Worm (Caenorhabditis elegans): ENCODE results near the gene F56F11.4.

Gene F56F11.4

ce11 chrIII:2871817-2872216 is 15.8 kb downstream of the F56F11.4 start (continued):
- TF ChIP-seq nhr-11 (tag; optimal IDR thresholded peaks at IDR 0.05) (no peak), mep-1 (tag; optimal IDR thresholded peaks at IDR 0.05) (peak; percentile 54), elt-3 (tag; optimal IDR thresholded peaks at IDR 0.05) (peak in 5 of 6 experiments; percentile 36 to 94 (median 58)), ceh-8 (GFP tag; optimal IDR thresholded peaks at IDR 0.05) (no peak), lin-39 (tag; optimal IDR thresholded peaks at IDR 0.05) (peak; percentile 39), swsn-7 (tag; optimal IDR thresholded peaks at IDR 0.05) (peak; percentile 46), fkh-8 (tag; optimal IDR thresholded peaks at IDR 0.05) (no peak), lin-35 (GFP tag; optimal IDR thresholded peaks at IDR 0.05) (peak; percentile 14 to 77), nhr-47 (tag; optimal IDR thresholded peaks at IDR 0.05) (peak; percentile 61), irx-1 (tag; optimal IDR thresholded peaks at IDR 0.05) (peak; percentile 5), zip-4 (GFP tag; optimal IDR thresholded peaks at IDR 0.05) (no peak), jun-1 (tag; optimal IDR thresholded peaks at IDR 0.05) (peak; percentile 57), aly-2 (tag; optimal IDR thresholded peaks at IDR 0.05) (no peak), F16B12.6 (tag; optimal IDR thresholded peaks at IDR 0.05) (no peak), grh-1 (GFP tag; IDR thresholded peaks at IDR 0.05) (peak; percentile 73), nhr-19 (GFP tag; conservative IDR thresholded peaks at IDR 0.05) (peak; percentile 52), nhr-28 (tag; optimal IDR thresholded peaks at IDR 0.05) (no peak), lin-13 (GFP tag; optimal IDR thresholded peaks at IDR 0.05) (peak; percentile 56), ztf-4 (tag; optimal IDR thresholded peaks at IDR 0.05) (peak; percentile 25), skn-1 (tag; optimal IDR thresholded peaks at IDR 0.05) (peak; percentile 39), aha-1 (tag; optimal IDR thresholded peaks at IDR 0.05) (no peak), elt-2 (tag; optimal IDR thresholded peaks at IDR 0.05) (peak; percentile 41), hlh-4 (tag; optimal IDR thresholded peaks at IDR 0.05) (no peak), nhr-76 (tag; optimal IDR thresholded peaks at IDR 0.05) (no peak), efl-3 (GFP tag; optimal IDR thresholded peaks at IDR 0.05) (no peak), dpl-1 (GFP tag; optimal IDR thresholded peaks at IDR 0.05) (peak; percentile 39 to 58 (median 43)), unc-86 (tag; optimal IDR thresholded peaks at IDR 0.05) (no peak), fkh-4 (tag; optimal IDR thresholded peaks at IDR 0.05; ENCODE audit: borderline replicate concordance) (no peak), lsy-2 (tag; optimal IDR thresholded peaks at IDR 0.05) (peak; percentile 35 to 67), ceh-82 (tag; optimal IDR thresholded peaks at IDR 0.05) (peak in 1 of 3 experiments; percentile 19)

DNA sequence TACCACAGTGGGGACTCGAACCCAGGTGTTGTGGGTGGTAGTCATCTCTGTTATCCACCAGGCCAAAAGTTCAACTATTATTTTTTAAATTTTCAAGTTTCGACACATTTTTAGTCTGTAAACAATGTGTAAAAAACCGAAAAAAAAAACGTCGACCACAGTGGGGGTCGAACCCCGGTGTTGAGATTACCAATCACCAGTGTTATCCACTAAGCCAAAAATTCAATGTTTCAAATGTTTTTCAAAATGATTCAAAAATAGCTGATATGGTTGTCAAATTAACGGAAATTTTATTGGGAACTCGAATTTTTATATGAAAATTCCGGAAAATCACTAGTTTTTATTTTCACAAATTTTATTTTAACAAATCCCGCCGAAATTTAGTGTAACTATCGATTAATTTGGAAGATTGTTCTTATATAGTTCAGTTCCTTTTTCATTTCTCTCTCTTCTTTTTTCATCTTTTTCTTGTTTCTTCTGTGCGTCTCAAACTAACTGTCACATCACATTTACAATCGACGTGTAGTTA is 17.2 kb downstream of the F56F11.4 start:
- TF ChIP-seq dsc-1 (tag; optimal IDR thresholded peaks at IDR 0.05) (no peak), efl-1 (optimal IDR thresholded peaks at IDR 0.05) (no peak), efl-1 (GFP tag; optimal IDR thresholded peaks at IDR 0.05 in 1 of 2) (peak in 1 of 2 experiments; percentile 59), blmp-1 (tag; optimal IDR thresholded peaks at IDR 0.05) (peak; percentile 26), nhr-85 (tag) (peak; percentile 70), ama-1 (optimal IDR thresholded peaks at IDR 0.05) (no peak)

DNA sequence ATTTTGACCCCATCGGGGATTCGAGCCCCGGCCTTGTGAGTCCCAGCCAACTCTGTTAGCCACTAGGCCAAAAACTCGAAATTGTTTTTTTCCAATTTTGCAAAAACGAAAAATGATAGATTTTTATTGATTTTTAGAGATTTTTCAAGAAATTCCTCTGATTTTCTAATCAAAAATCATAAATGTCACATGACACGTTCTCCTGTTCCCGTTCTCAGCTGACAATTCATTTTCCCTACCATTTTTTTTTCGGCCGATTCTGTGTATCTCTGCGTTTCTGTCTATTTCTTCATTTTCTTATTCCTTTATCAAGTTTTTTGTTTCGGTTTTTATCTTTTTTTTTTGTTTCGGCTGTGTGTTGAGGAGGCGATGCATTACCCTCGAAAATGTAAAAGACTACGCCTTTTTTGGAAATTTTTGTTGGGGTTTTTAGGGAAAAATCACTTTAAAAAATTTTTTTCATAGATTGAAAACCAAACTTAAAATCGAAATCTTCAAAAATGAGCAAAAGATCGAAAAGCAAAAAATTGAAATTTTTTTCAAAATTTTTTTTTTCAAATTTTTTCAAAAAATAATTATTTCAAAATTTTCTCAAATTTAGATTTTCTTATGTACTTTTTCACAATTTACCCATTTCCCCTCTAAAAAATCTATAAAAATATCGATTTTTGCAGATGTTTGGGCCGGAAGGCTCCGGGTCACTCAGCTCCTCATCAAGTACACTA is 18.3 kb downstream of the F56F11.4 start, which contains the start of gene klf-1:
klf-1 (plus strand) TSS at position 675 of the 725 bp plus-strand sequence.
- TF ChIP-seq ceh-63 (GFP tag; optimal IDR thresholded peaks at IDR 0.05) (no peak), ceh-88 (GFP tag; IDR thresholded peaks at IDR 0.05) (no peak), elt-3 (tag; optimal IDR thresholded peaks at IDR 0.05) (peak in 1 of 6 experiments; percentile 3), nhr-85 (tag) (peak; percentile 78), lin-35 (GFP tag; optimal IDR thresholded peaks at IDR 0.05) (peak in 1 of 2 experiments; percentile 6), blmp-1 (tag; optimal IDR thresholded peaks at IDR 0.05) (peak; percentile 63), tlp-1 (tag; optimal IDR thresholded peaks at IDR 0.05) (no peak), lsy-2 (tag; optimal IDR thresholded peaks at IDR 0.05) (peak in 1 of 2 experiments; percentile 15), mdl-1 (tag; optimal IDR thresholded peaks at IDR 0.05) (peak in 1 of 2 experiments; percentile 16), lin-14 (GFP tag; optimal IDR thresholded peaks at IDR 0.05) (peak; percentile 36), elt-2 (tag; optimal IDR thresholded peaks at IDR 0.05) (peak; percentile 30), efl-1 (optimal IDR thresholded peaks at IDR 0.05) (no peak), efl-1 (GFP tag; optimal IDR thresholded peaks at IDR 0.05 in 1 of 2) (peak in 1 of 2 experiments; percentile 60)
